Worm (Caenorhabditis elegans): ENCODE data around the gene dhc-3.
A peak's percentile ranks its signal among the peaks of the same experiment; 100 is the strongest.

Gene dhc-3

ce11 chrV:13166582-13166981, 27.8 kb downstream of the dhc-3 start:
- TF ChIP-seq F13C5.2 (tag; optimal IDR thresholded peaks at IDR 0.05) = no peak
- TF ChIP-seq scrt-1 (GFP tag; IDR thresholded peaks at IDR 0.05) = 0 out of 2 replicates have a peak, but pooled peaks have one; percentile 17
- no peak for TF ChIP-seq tbx-37 (GFP tag; conservative IDR thresholded peaks at IDR 0.05)
- no peak for TF ChIP-seq ama-1 (optimal IDR thresholded peaks at IDR 0.05)
- TF ChIP-seq tbx-11 (GFP tag; IDR thresholded peaks at IDR 0.05) = no peak
- TF ChIP-seq flt-1 (GFP tag; IDR thresholded peaks at IDR 0.05) = no peak
- TF ChIP-seq sea-1 (GFP tag; conservative IDR thresholded peaks at IDR 0.05) = no peak

- TF ChIP-seq ets-7 (tag; optimal IDR thresholded peaks at IDR 0.05) = no peak
- no peak for TF ChIP-seq B0310.2 (tag; optimal IDR thresholded peaks at IDR 0.05)
- TF ChIP-seq hnd-1 (tag; optimal IDR thresholded peaks at IDR 0.05) = no peak
- TF ChIP-seq hmbx-1 (tag; optimal IDR thresholded peaks at IDR 0.05) = no peak
Observed at ce11 chrV:13170497-13170896, 31.7 kb downstream of the dhc-3 start.

- no peak for TF ChIP-seq F13C5.2 (tag; optimal IDR thresholded peaks at IDR 0.05)
- no peak for TF ChIP-seq ceh-13 (GFP tag; optimal IDR thresholded peaks at IDR 0.05)
- no peak for TF ChIP-seq sea-1 (GFP tag; conservative IDR thresholded peaks at IDR 0.05)
- TF ChIP-seq tbx-37 (GFP tag; conservative IDR thresholded peaks at IDR 0.05) = no peak
- no peak for TF ChIP-seq pes-1 (GFP tag; IDR thresholded peaks at IDR 0.05)
- TF ChIP-seq tra-4 (tag; optimal IDR thresholded peaks at IDR 0.05) = no peak
- TF ChIP-seq scrt-1 (GFP tag; IDR thresholded peaks at IDR 0.05) = no peak
- no peak for TF ChIP-seq hnd-1 (tag; optimal IDR thresholded peaks at IDR 0.05)
- no peak for TF ChIP-seq ets-7 (tag; optimal IDR thresholded peaks at IDR 0.05)
- no peak for TF ChIP-seq ama-1 (optimal IDR thresholded peaks at IDR 0.05)
- TF ChIP-seq flt-1 (GFP tag; IDR thresholded peaks at IDR 0.05) = no peak
- no peak for TF ChIP-seq hmg-4 (GFP tag; optimal IDR thresholded peaks at IDR 0.05)
- TF ChIP-seq B0310.2 (tag; optimal IDR thresholded peaks at IDR 0.05) = no peak
- TF ChIP-seq ceh-36 (tag; optimal IDR thresholded peaks at IDR 0.05) = no peak
- TF ChIP-seq aly-1 (tag; optimal IDR thresholded peaks at IDR 0.05) = no peak
- no peak for TF ChIP-seq tbx-11 (GFP tag; IDR thresholded peaks at IDR 0.05)
Observed at ce11 chrV:13173718-13174117, 34.9 kb downstream of the dhc-3 start.

DNA sequence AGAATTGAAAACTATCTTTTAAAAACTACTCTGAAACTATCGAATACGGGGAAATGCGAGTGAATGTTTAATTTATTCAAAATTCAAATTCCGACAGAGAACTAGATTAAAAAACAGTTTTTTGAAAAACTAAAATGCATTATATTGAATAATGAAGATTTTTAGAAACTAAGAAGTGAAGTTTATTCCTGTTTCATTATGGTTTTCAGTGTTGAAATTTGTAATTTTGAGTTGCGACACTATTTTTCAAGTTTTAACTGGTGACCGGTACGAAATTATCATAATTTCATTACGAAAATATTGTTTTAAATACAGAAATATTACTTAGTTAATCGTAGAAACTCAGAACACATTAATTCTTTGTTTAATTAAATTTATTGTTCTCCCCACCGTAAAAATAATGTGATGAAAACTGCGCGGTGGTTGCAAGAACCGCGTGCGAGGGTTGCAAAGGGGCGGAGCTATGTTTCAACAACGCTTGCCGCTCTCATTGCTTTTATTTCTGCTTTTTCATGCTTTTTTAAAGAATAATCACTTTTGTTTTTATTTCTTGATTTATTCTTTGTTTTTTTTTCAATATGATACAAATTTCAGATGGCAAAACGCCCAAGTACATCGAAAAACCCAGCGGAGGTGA, 37.5 kb downstream of the dhc-3 start, which contains the start of gene him-17:
Gene him-17, plus strand, starts transcription at position 595 of the 637 bp plus-strand sequence.
- TF ChIP-seq ceh-36 (tag; optimal IDR thresholded peaks at IDR 0.05) (peak; percentile 56), B0310.2 (tag; optimal IDR thresholded peaks at IDR 0.05) (no peak), ets-7 (tag; optimal IDR thresholded peaks at IDR 0.05) (no peak), aly-1 (tag; optimal IDR thresholded peaks at IDR 0.05) (no peak), sea-1 (GFP tag; conservative IDR thresholded peaks at IDR 0.05) (no peak; the same call in 1 of the 2 replicates), tra-4 (tag; optimal IDR thresholded peaks at IDR 0.05) (peak; percentile 57), tbx-37 (GFP tag; conservative IDR thresholded peaks at IDR 0.05) (peak; percentile 53), hmg-4 (GFP tag; optimal IDR thresholded peaks at IDR 0.05) (peak; percentile 63), ceh-13 (GFP tag; optimal IDR thresholded peaks at IDR 0.05) (no peak), pes-1 (GFP tag; IDR thresholded peaks at IDR 0.05) (peak; percentile 71), ama-1 (optimal IDR thresholded peaks at IDR 0.05) (no peak), hmbx-1 (tag; optimal IDR thresholded peaks at IDR 0.05) (peak; percentile 9), hnd-1 (tag; optimal IDR thresholded peaks at IDR 0.05) (no peak), flt-1 (GFP tag; IDR thresholded peaks at IDR 0.05) (0 out of 2 replicates have a peak, but pooled peaks have one; percentile 13), tbx-11 (GFP tag; IDR thresholded peaks at IDR 0.05) (peak; percentile 60; the same call in 1 of the 2 replicates), F13C5.2 (tag; optimal IDR thresholded peaks at IDR 0.05) (peak; percentile 88), scrt-1 (GFP tag; IDR thresholded peaks at IDR 0.05) (0 out of 2 replicates have a peak, but pooled peaks have one; percentile 62)

DNA sequence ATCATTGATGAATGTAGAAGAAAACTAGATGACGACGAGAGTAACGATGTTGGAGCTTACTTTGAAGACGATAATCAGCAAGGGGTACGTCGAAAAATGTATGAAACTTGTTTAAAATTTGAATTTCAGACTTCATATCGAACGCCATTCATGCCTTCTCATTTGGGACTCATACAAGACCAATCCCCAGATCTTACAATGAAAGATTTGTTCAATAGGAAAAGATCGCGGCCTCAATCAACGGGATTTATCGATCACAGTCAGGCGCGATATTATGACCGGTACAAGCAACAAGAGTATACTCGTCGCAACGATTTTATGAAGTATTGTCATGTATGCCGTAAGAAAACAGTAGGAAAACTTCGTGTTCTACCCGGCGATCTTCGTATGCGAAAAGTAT, 38.0 kb downstream of the dhc-3 start:
- TF ChIP-seq B0310.2 (tag; optimal IDR thresholded peaks at IDR 0.05) (no peak), pes-1 (GFP tag; IDR thresholded peaks at IDR 0.05) (no peak), flt-1 (GFP tag; IDR thresholded peaks at IDR 0.05) (no peak), scrt-1 (GFP tag; IDR thresholded peaks at IDR 0.05) (no peak), ets-7 (tag; optimal IDR thresholded peaks at IDR 0.05) (no peak), ceh-36 (tag; optimal IDR thresholded peaks at IDR 0.05) (no peak), tbx-37 (GFP tag; conservative IDR thresholded peaks at IDR 0.05) (no peak), tra-4 (tag; optimal IDR thresholded peaks at IDR 0.05) (no peak), hmg-4 (GFP tag; optimal IDR thresholded peaks at IDR 0.05) (no peak), hnd-1 (tag; optimal IDR thresholded peaks at IDR 0.05) (no peak), F13C5.2 (tag; optimal IDR thresholded peaks at IDR 0.05) (no peak), ceh-13 (GFP tag; optimal IDR thresholded peaks at IDR 0.05) (no peak), aly-1 (tag; optimal IDR thresholded peaks at IDR 0.05) (no peak), ama-1 (optimal IDR thresholded peaks at IDR 0.05) (no peak), tbx-11 (GFP tag; IDR thresholded peaks at IDR 0.05) (no peak), sea-1 (GFP tag; conservative IDR thresholded peaks at IDR 0.05) (no peak), hmbx-1 (tag; optimal IDR thresholded peaks at IDR 0.05) (no peak)

DNA sequence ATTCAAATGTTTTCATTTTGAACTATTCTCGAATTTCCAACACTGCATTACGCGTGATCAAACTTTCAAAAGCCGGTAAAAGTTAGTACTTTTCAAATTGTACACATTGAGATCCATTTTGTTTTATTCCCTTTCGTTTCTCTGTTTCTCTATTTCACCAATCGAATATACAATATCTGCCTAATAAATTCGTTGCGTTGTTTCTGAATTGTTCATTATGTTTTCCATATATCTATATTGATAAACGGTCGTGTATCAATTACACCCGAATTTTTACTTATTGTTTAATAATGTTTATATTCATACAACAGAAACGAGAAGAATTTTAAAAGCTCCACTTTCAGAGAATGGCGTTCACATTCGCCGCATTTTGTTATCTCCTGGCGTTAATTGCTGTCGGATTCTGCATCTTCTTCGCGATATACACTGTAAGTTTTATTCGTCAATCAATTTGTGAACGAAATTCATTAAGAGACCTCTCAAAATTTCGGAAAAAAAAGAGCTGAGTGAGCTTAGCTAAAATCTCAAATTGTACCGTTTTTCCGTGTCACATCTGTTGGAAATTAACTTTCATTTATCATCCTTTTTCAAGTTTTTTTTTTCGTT, 41.3 kb downstream of the dhc-3 start, which contains the start of gene cni-1:
Gene cni-1, plus strand, starts transcription at position 345 of the 606 bp plus-strand sequence.
- TF ChIP-seq ceh-36 (tag; optimal IDR thresholded peaks at IDR 0.05) (no peak), hnd-1 (tag; optimal IDR thresholded peaks at IDR 0.05) (no peak), sea-1 (GFP tag; conservative IDR thresholded peaks at IDR 0.05) (no peak), hmg-4 (GFP tag; optimal IDR thresholded peaks at IDR 0.05) (no peak), tbx-37 (GFP tag; conservative IDR thresholded peaks at IDR 0.05) (no peak), flt-1 (GFP tag; IDR thresholded peaks at IDR 0.05) (no peak), B0310.2 (tag; optimal IDR thresholded peaks at IDR 0.05) (no peak)

- TF ChIP-seq scrt-1 (GFP tag; IDR thresholded peaks at IDR 0.05) = no peak
- no peak for TF ChIP-seq tra-4 (tag; optimal IDR thresholded peaks at IDR 0.05)
- TF ChIP-seq F13C5.2 (tag; optimal IDR thresholded peaks at IDR 0.05) = no peak
- TF ChIP-seq ceh-13 (GFP tag; optimal IDR thresholded peaks at IDR 0.05) = no peak
- TF ChIP-seq tbx-37 (GFP tag; conservative IDR thresholded peaks at IDR 0.05) = no peak
- TF ChIP-seq hnd-1 (tag; optimal IDR thresholded peaks at IDR 0.05) = no peak
- no peak for TF ChIP-seq tbx-11 (GFP tag; IDR thresholded peaks at IDR 0.05)
- no peak for TF ChIP-seq hmbx-1 (tag; optimal IDR thresholded peaks at IDR 0.05)
- TF ChIP-seq hmg-4 (GFP tag; optimal IDR thresholded peaks at IDR 0.05) = no peak
- no peak for TF ChIP-seq flt-1 (GFP tag; IDR thresholded peaks at IDR 0.05)
- TF ChIP-seq sea-1 (GFP tag; conservative IDR thresholded peaks at IDR 0.05) = no peak
- no peak for TF ChIP-seq aly-1 (tag; optimal IDR thresholded peaks at IDR 0.05)
- no peak for TF ChIP-seq ceh-36 (tag; optimal IDR thresholded peaks at IDR 0.05)
- TF ChIP-seq pes-1 (GFP tag; IDR thresholded peaks at IDR 0.05) = no peak
- no peak for TF ChIP-seq ets-7 (tag; optimal IDR thresholded peaks at IDR 0.05)
- TF ChIP-seq ama-1 (optimal IDR thresholded peaks at IDR 0.05) = no peak
- no peak for TF ChIP-seq B0310.2 (tag; optimal IDR thresholded peaks at IDR 0.05)
Observed at ce11 chrV:13181450-13181849, 42.7 kb downstream of the dhc-3 start.

Data from whole organism, early embryonic.